Fruit fly (Drosophila melanogaster) whole organism, embryonic: ENCODE data around the gene Abl.

ENCODE experiments used
- BEAF-32 ChIP-seq: fragments of 200-800 bp; sonication (Bioruptor generic); optimal IDR thresholded peaks from 3 replicates; lab custom pipeline; 2017; ENCODE audit warnings: missing biosample characterization, missing genetic modification characterization, mild to moderate bottlenecking, moderate library complexity, missing genetic modification reagents
- Bgb ChIP-seq: fragments of 200-800 bp; sonication (Bioruptor generic); IDR thresholded peaks from 2 replicates; pipeline ENCODE4 v1.3.6; 2022; ENCODE audit warnings: missing biosample characterization, missing genetic modification characterization; ENCODE audit not compliant: partially characterized antibody
- BtbVII ChIP-seq: fragments of 200-800 bp; sonication (Bioruptor generic); optimal IDR thresholded peaks from 3 replicates; lab custom pipeline; 2017; ENCODE audit warnings: missing biosample characterization, mild to moderate bottlenecking, missing genetic modification characterization
- CG10431 ChIP-seq: fragments of 200-800 bp; sonication (Bioruptor generic); optimal IDR thresholded peaks from 3 replicates; lab custom pipeline; 2018; ENCODE audit warnings: missing biosample characterization, mild to moderate bottlenecking, missing genetic modification characterization
- CG12769 ChIP-seq: fragments of 200-800 bp; sonication (Bioruptor generic); optimal IDR thresholded peaks from 2 replicates; lab custom pipeline; 2019; ENCODE audit warnings: missing biosample characterization, mild to moderate bottlenecking, missing genetic modification characterization, moderate library complexity
- CG12942 ChIP-seq: fragments of 200-800 bp; sonication (Bioruptor generic); optimal IDR thresholded peaks from 3 replicates; lab custom pipeline; 2016; ENCODE audit warnings: missing biosample characterization, missing genetic modification characterization
- CG14441 ChIP-seq: fragments of 200-800 bp; sonication (Bioruptor generic); IDR thresholded peaks from 2 replicates; pipeline ENCODE4 v1.3.6; 2022; ENCODE audit warnings: missing biosample characterization, missing genetic modification characterization
- CG14860 ChIP-seq: fragments of 200-800 bp; sonication (Bioruptor generic); IDR thresholded peaks from 3 replicates; pipeline ENCODE4 v1.3.6; 2022; ENCODE audit warnings: missing biosample characterization, missing genetic modification characterization; ENCODE audit not compliant: partially characterized antibody
- CG1602 ChIP-seq: fragments of 200-800 bp; sonication (Bioruptor generic); optimal IDR thresholded peaks from 3 replicates; lab custom pipeline; 2016; ENCODE audit warnings: missing biosample characterization, missing genetic modification characterization
- CG16813 ChIP-seq: fragments of 200-800 bp; sonication (Bioruptor generic); IDR thresholded peaks from 3 replicates; pipeline ENCODE4 v1.3.6; 2022; ENCODE audit warnings: missing biosample characterization, missing genetic modification characterization; ENCODE audit not compliant: partially characterized antibody
- CG18262 ChIP-seq: fragments of 200-800 bp; optimal IDR thresholded peaks from 3 replicates; lab custom pipeline; 2019; ENCODE audit warnings: missing biosample characterization, mild to moderate bottlenecking, missing genetic modification characterization, moderate library complexity
- CG18476 ChIP-seq: fragments of 200-800 bp; sonication (Bioruptor generic); optimal IDR thresholded peaks from 2 replicates; lab custom pipeline; 2016; ENCODE audit warnings: missing biosample characterization, mild to moderate bottlenecking, missing genetic modification characterization
- CG2202 ChIP-seq: fragments of 200-800 bp; sonication (Bioruptor generic); optimal IDR thresholded peaks from 2 replicates; lab custom pipeline; 2018; ENCODE audit warnings: missing biosample characterization, mild to moderate bottlenecking, missing genetic modification characterization
- CG31388 ChIP-seq: fragments of 200-800 bp; sonication (Bioruptor generic); optimal IDR thresholded peaks from 2 replicates; lab custom pipeline; 2016; ENCODE audit warnings: missing biosample characterization, missing genetic modification characterization
- CG32532 ChIP-seq: fragments of 200-800 bp; sonication (Bioruptor generic); IDR thresholded peaks from 2 replicates; pipeline ENCODE4 v1.3.6; 2022; ENCODE audit warnings: missing biosample characterization, missing genetic modification characterization
- CG3838 ChIP-seq: fragments of 200-800 bp; sonication (Bioruptor generic); optimal IDR thresholded peaks from 3 replicates; lab custom pipeline; 2016; ENCODE audit warnings: missing biosample characterization, missing genetic modification characterization
- CG4282 ChIP-seq: fragments of 200-800 bp; sonication (Bioruptor generic); optimal IDR thresholded peaks from 2 replicates; lab custom pipeline; 2016; ENCODE audit warnings: missing biosample characterization, missing genetic modification characterization
- CG4404 ChIP-seq: fragments of 200-800 bp; sonication (Bioruptor generic); IDR thresholded peaks from 2 replicates; pipeline ENCODE4 v1.3.6; 2022; ENCODE audit warnings: missing biosample characterization, missing genetic modification characterization
- CG4617 ChIP-seq: fragments of 200-800 bp; sonication (Bioruptor generic); optimal IDR thresholded peaks from 3 replicates; lab custom pipeline; 2016; ENCODE audit warnings: missing biosample characterization, missing genetic modification characterization, borderline replicate concordance
- CG7271 ChIP-seq: fragments of 200-800 bp; sonication (Bioruptor generic); optimal IDR thresholded peaks from 2 replicates; lab custom pipeline; 2018; ENCODE audit warnings: missing biosample characterization, mild to moderate bottlenecking, missing genetic modification characterization, moderate library complexity
- CG8290 ChIP-seq, 3 experiments: fragments of 200-800 bp; sonication (Bioruptor generic); optimal IDR thresholded peaks; 2 replicates each; lab custom pipeline; 2016 to 2019; ENCODE audit warnings: missing biosample characterization in 3 of 3, missing genetic modification characterization in 3 of 3, mild to moderate bottlenecking in 2 of 3, moderate library complexity in 1 of 3
- CG9609 ChIP-seq: fragments of 200-800 bp; sonication (Bioruptor generic); optimal IDR thresholded peaks from 3 replicates; lab custom pipeline; 2016; ENCODE audit warnings: missing biosample characterization, missing genetic modification characterization
- CTCF ChIP-seq: fragments of 200-800 bp; sonication (Bioruptor generic); optimal IDR thresholded peaks from 2 replicates; lab custom pipeline; 2017; ENCODE audit warnings: missing biosample characterization, mild to moderate bottlenecking, missing genetic modification characterization, moderate library complexity
- Chrac-16 ChIP-seq: fragments of 200-800 bp; sonication (Bioruptor generic); optimal IDR thresholded peaks from 3 replicates; lab custom pipeline; 2016; ENCODE audit warnings: missing biosample characterization, missing genetic modification characterization
- D19A ChIP-seq: fragments of 200-800 bp; optimal IDR thresholded peaks from 3 replicates; lab custom pipeline; 2019; ENCODE audit warnings: missing biosample characterization, mild to moderate bottlenecking, missing genetic modification characterization, moderate library complexity
- Myb ChIP-seq: fragments of 200-800 bp; sonication (Bioruptor generic); optimal IDR thresholded peaks from 2 replicates; lab custom pipeline; 2016; ENCODE audit warnings: missing biosample characterization, missing genetic modification characterization
- Nf-YC ChIP-seq: fragments of 200-800 bp; optimal IDR thresholded peaks from 3 replicates; lab custom pipeline; 2019; ENCODE audit warnings: missing biosample characterization, mild to moderate bottlenecking, missing genetic modification characterization, moderate library complexity
- Spps ChIP-seq: fragments of 200-800 bp; sonication (Bioruptor generic); optimal IDR thresholded peaks from 2 replicates; lab custom pipeline; 2018; ENCODE audit warnings: missing biosample characterization, mild to moderate bottlenecking, missing genetic modification characterization
- bcd ChIP-seq: fragments of 200-800 bp; sonication (Bioruptor generic); optimal IDR thresholded peaks from 2 replicates; lab custom pipeline; 2017; ENCODE audit warnings: missing biosample characterization, mild to moderate bottlenecking, missing genetic modification characterization
- danr ChIP-seq: fragments of 200-800 bp; sonication (Bioruptor generic); IDR thresholded peaks from 2 replicates; pipeline ENCODE4 v1.3.6; 2022; ENCODE audit warnings: missing biosample characterization, missing genetic modification characterization
- fd102C ChIP-seq: fragments of 200-800 bp; sonication (Bioruptor generic); optimal IDR thresholded peaks from 2 replicates; lab custom pipeline; 2018; ENCODE audit warnings: missing biosample characterization, mild to moderate bottlenecking, missing genetic modification characterization, moderate library complexity
- gcm ChIP-seq: fragments of 200-800 bp; sonication (Bioruptor generic); optimal IDR thresholded peaks from 2 replicates; lab custom pipeline; 2019; ENCODE audit warnings: missing biosample characterization, mild to moderate bottlenecking, missing genetic modification characterization, moderate library complexity
- h ChIP-seq: fragments of >200 bp; optimal IDR thresholded peaks from 2 replicates; lab custom pipeline; 2017
- hbn ChIP-seq: fragments of 200-800 bp; sonication (Bioruptor generic); IDR thresholded peaks from 2 replicates; pipeline ENCODE4 v1.3.6; 2022; ENCODE audit warnings: missing biosample characterization, missing genetic modification characterization; ENCODE audit not compliant: partially characterized antibody
- kah ChIP-seq: fragments of 200-800 bp; sonication (Bioruptor generic); optimal IDR thresholded peaks from 2 replicates; lab custom pipeline; 2018; ENCODE audit warnings: missing biosample characterization, mild to moderate bottlenecking, missing genetic modification characterization
- mld ChIP-seq: fragments of 200-800 bp; sonication (Bioruptor generic); IDR thresholded peaks from 3 replicates; pipeline ENCODE4 v1.3.6; 2022; ENCODE audit warnings: missing biosample characterization, missing genetic modification characterization; ENCODE audit not compliant: partially characterized antibody
- nmo ChIP-seq: fragments of 200-800 bp; sonication (Bioruptor generic); optimal IDR thresholded peaks from 2 replicates; lab custom pipeline; 2018; ENCODE audit warnings: missing biosample characterization, mild to moderate bottlenecking, missing genetic modification characterization, moderate library complexity
- nom ChIP-seq: fragments of 200-800 bp; sonication (Bioruptor generic); optimal IDR thresholded peaks from 2 replicates; lab custom pipeline; 2017; ENCODE audit warnings: missing biosample characterization, missing genetic modification characterization, mild to moderate bottlenecking, moderate library complexity, missing genetic modification reagents
- phol ChIP-seq: fragments of 200-800 bp; sonication (Bioruptor generic); optimal IDR thresholded peaks from 3 replicates; lab custom pipeline; 2018; ENCODE audit warnings: missing biosample characterization, mild to moderate bottlenecking, missing genetic modification characterization, moderate library complexity
- ranshi ChIP-seq: fragments of 200-800 bp; sonication (Bioruptor generic); IDR thresholded peaks from 2 replicates; pipeline ENCODE4 v1.3.6; 2022; ENCODE audit warnings: missing biosample characterization, missing genetic modification characterization
- run ChIP-seq: fragments of 200-800 bp; sonication (Bioruptor generic); optimal IDR thresholded peaks from 3 replicates; lab custom pipeline; 2018; ENCODE audit warnings: missing biosample characterization, mild to moderate bottlenecking, missing genetic modification characterization
- sc ChIP-seq, 3 experiments: fragments of >200 bp in 2 of 3; fragments of 200-800 bp in 1 of 3; sonication (Bioruptor generic) in 1 of 3; optimal IDR thresholded peaks; 2 replicates in 2 of 3; 3 replicates in 1 of 3; lab custom pipeline; 2017; ENCODE audit warnings: mild to moderate bottlenecking in 1 of 3, missing biosample characterization in 1 of 3, missing genetic modification characterization in 1 of 3, missing genetic modification reagents in 1 of 3
- scrt ChIP-seq: fragments of 200-800 bp; sonication (Bioruptor generic); optimal IDR thresholded peaks from 2 replicates; lab custom pipeline; 2018; ENCODE audit warnings: missing biosample characterization, mild to moderate bottlenecking, missing genetic modification characterization, moderate library complexity
- sens ChIP-seq: fragments of 200-800 bp; sonication (Bioruptor generic); peaks from one replicate; lab custom pipeline; 2016; ENCODE audit warnings: missing biosample characterization, missing genetic modification characterization
- seq ChIP-seq: fragments of 200-800 bp; sonication (Bioruptor generic); IDR thresholded peaks from 2 replicates; pipeline ENCODE4 v1.3.6; 2022; ENCODE audit warnings: missing biosample characterization, missing genetic modification characterization
- sob ChIP-seq: fragments of 200-800 bp; sonication (Bioruptor generic); IDR thresholded peaks from 2 replicates; pipeline ENCODE4 v1.3.6; 2022; ENCODE audit warnings: missing biosample characterization, missing genetic modification characterization
- tll ChIP-seq, 2 experiments: fragments of 200-800 bp in 1 of 2; fragments of >200 bp in 1 of 2; sonication (Bioruptor generic) in 1 of 2; optimal IDR thresholded peaks; 2 replicates each; lab custom pipeline; 2017 to 2019; ENCODE audit warnings: missing biosample characterization in 2 of 2, missing genetic modification characterization in 2 of 2, mild to moderate bottlenecking in 1 of 2, moderate library complexity in 1 of 2
- trh ChIP-seq: fragments of 200-800 bp; sonication (Bioruptor generic); optimal IDR thresholded peaks from 2 replicates; lab custom pipeline; 2016; ENCODE audit warnings: missing biosample characterization, missing genetic modification characterization
- unc-4 ChIP-seq: fragments of 200-800 bp; sonication (Bioruptor generic); IDR thresholded peaks from 2 replicates; pipeline ENCODE4 v1.3.6; 2022; ENCODE audit warnings: missing biosample characterization, missing genetic modification characterization; ENCODE audit not compliant: partially characterized antibody
- zen ChIP-seq: fragments of 200-800 bp; sonication (Bioruptor generic); optimal IDR thresholded peaks from 3 replicates; lab custom pipeline; 2018; ENCODE audit warnings: missing biosample characterization, mild to moderate bottlenecking, missing genetic modification characterization, moderate library complexity

The Abl gene

DNA sequence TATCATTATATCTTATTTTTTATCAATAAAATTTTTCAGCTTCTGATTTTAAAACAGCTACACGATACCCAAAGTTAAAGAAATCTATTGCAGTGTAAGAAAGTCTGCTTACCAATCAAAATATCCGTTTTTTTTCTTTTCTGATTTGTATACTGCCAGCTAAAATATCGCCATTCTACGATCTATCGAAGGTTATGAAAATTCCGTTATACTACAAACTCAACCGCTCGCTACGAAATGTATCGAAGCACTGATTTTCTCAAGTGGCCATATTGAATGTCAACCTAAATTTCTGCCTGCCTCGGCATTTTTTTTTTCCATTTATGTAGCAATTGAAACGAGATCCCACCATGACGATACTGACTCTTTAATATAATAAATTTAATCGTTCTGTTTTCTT, 67.6 kb downstream of the Abl start, which contains the start of gene nxf2 (continued):
- TF ChIP-seq hbn (GFP tag; lab: Robert Waterston, UW) (peak; percentile 44; the same call in 1 of the 2 replicates), nmo (GFP tag; lab: Kevin White, UChicago) (no peak), sc (optimal IDR thresholded peaks at IDR 0.05; lab: Kevin White, UChicago) (no peak), sc (GFP tag; optimal IDR thresholded peaks at IDR 0.05; lab: Kevin White, UChicago) (no peak), BEAF-32 (GFP tag; lab: Kevin White, UChicago) (peak; percentile 61), Chrac-16 (GFP tag; lab: Kevin White, UChicago) (no peak), tll (GFP tag; optimal IDR thresholded peaks at IDR 0.05; lab: Kevin White, UChicago) (no peak), ranshi (GFP tag; lab: Robert Waterston, UW) (no peak), bcd (no peak), kah (GFP tag; lab: Kevin White, UChicago) (no peak), phol (tag; lab: Kevin White, UChicago) (peak; percentile 76), CG32532 (no peak), sens (GFP tag; lab: Kevin White, UChicago) (peak; percentile 83), Nf-YC (tag; lab: Kevin White, UChicago) (no peak), Bgb (GFP tag; lab: Robert Waterston, UW) (no peak), mld (0 out of 3 replicates have a peak, but pooled peaks have one; percentile 6), Spps (no peak), unc-4 (peak; percentile 54), fd102C (GFP tag; lab: Kevin White, UChicago) (no peak), CTCF (GFP tag; lab: Kevin White, UChicago) (no peak), CG31388 (no peak), CG14860 (GFP tag; lab: Robert Waterston, UW) (no peak), BtbVII (GFP tag; lab: Kevin White, UChicago) (no peak), sob (GFP tag; lab: Robert Waterston, UW) (no peak), CG18262 (no peak), CG10431 (GFP tag; lab: Kevin White, UChicago) (no peak), CG4282 (GFP tag; lab: Kevin White, UChicago) (no peak), CG14441 (GFP tag; lab: Robert Waterston, UW) (no peak), CG4404 (GFP tag; lab: Robert Waterston, UW) (no peak), CG9609 (GFP tag; lab: Kevin White, UChicago) (no peak)

dm6 chr3L:16574307-16574946, 73.3 kb downstream of the Abl start, which contains the start of gene mbf1:
Gene mbf1 (plus strand): TSS chr3L:16574436.
- TF ChIP-seq CG4617 (GFP tag; lab: Kevin White, UChicago) (peak; percentile 91), danr (GFP tag; lab: Robert Waterston, UW) (no peak), CG12942 (no peak), zen (tag; lab: Kevin White, UChicago) (peak; percentile 21), trh (GFP tag; lab: Kevin White, UChicago) (no peak), run (no peak), h (lab: Kevin White, UChicago) (no peak), CG7271 (tag; lab: Kevin White, UChicago) (no peak), nom (GFP tag; lab: Kevin White, UChicago) (no peak), scrt (GFP tag; lab: Kevin White, UChicago) (no peak), CG1602 (GFP tag; lab: Kevin White, UChicago) (no peak), Myb (GFP tag; lab: Kevin White, UChicago) (peak; percentile 72), CG18476 (GFP tag; lab: Kevin White, UChicago) (no peak), D19A (tag; lab: Kevin White, UChicago) (no peak), CG8290 (GFP tag; optimal IDR thresholded peaks at IDR 0.05; lab: Kevin White, UChicago) (no peak), CG8290 (tag; optimal IDR thresholded peaks at IDR 0.05; lab: Kevin White, UChicago) (peak; percentile 7 to 39), CG2202 (tag; lab: Kevin White, UChicago) (peak; percentile 2), CG16813 (GFP tag; lab: Robert Waterston, UW) (peak; percentile 47; the same call in 2 of the 3 replicates), CG12769 (tag; lab: Kevin White, UChicago) (peak; percentile 32), BtbVII (GFP tag; lab: Kevin White, UChicago) (peak; percentile 15), gcm (GFP tag; lab: Kevin White, UChicago) (no peak), seq (GFP tag; lab: Robert Waterston, UW) (no peak), CG3838 (GFP tag; lab: Kevin White, UChicago) (no peak)
